Worm (Caenorhabditis elegans) whole organism, young adult: ENCODE measurements around the gene skr-8.

ENCODE experiments used
- Y53F4B.3 ChIP-seq: fragments of 200-800 bp; sonication (Bioruptor generic); IDR thresholded peaks from 2 replicates; pipeline ENCODE4 v1.3.6; 2022; ENCODE audit warnings: missing genetic modification reagents, missing genetic modification characterization, missing compliant biosample characterization
- ama-1 ChIP-seq, 3 experiments: fragments of 150-350 bp in 1 of 3; sonication (generic microtip) in 2 of 3; optimal IDR thresholded peaks; 2 replicates each; lab custom pipeline; 2014 to 2018; ENCODE audit warnings: missing biosample characterization in 2 of 3, missing genetic modification characterization in 2 of 3, missing genetic modification reagents in 2 of 3
- ceh-100 ChIP-seq: fragments of 200-800 bp; sonication (Bioruptor generic); IDR thresholded peaks from 2 replicates; pipeline ENCODE4 v1.3.6; 2022; ENCODE audit warnings: missing genetic modification reagents, missing genetic modification characterization, missing compliant biosample characterization
- pha-4 ChIP-seq: fragments of 150-350 bp; sonication (generic microtip); optimal IDR thresholded peaks from 2 replicates; lab custom pipeline; 2014; ENCODE audit warnings: missing biosample characterization, missing genetic modification reagents, missing genetic modification characterization
- snpc-4 ChIP-seq, 5 experiments: fragments of 150-350 bp in 1 of 5; sonication (generic microtip) in 4 of 5; optimal IDR thresholded peaks; 2 replicates each; lab custom pipeline; 2014 to 2018; ENCODE audit warnings: missing genetic modification characterization in 5 of 5, missing biosample characterization in 3 of 5, antibody characterized with exemption in 2 of 5, mild to moderate bottlenecking in 2 of 5, missing compliant biosample characterization in 2 of 5, missing genotype in 2 of 5, moderate library complexity in 2 of 5, missing genetic modification reagents in 1 of 5
- tbx-9 ChIP-seq: sonication (generic microtip); optimal IDR thresholded peaks from 2 replicates; lab custom pipeline; 2016; ENCODE audit warnings: borderline replicate concordance, missing genetic modification characterization, inconsistent platforms, missing compliant biosample characterization
- unc-62 ChIP-seq: fragments of 150-350 bp; optimal IDR thresholded peaks from 2 replicates; lab custom pipeline; 2014; ENCODE audit warnings: missing biosample characterization, missing genetic modification reagents, missing genetic modification characterization
- ztf-22 ChIP-seq: fragments of 200-800 bp; sonication (Bioruptor generic); optimal IDR thresholded peaks from 2 replicates; lab custom pipeline; 2018; ENCODE audit warnings: mild to moderate bottlenecking, missing genetic modification characterization, moderate library complexity, missing compliant biosample characterization
- ztf-3 ChIP-seq: fragments of 200-800 bp; sonication (Bioruptor generic); optimal IDR thresholded peaks from 2 replicates; lab custom pipeline; 2018; ENCODE audit warnings: mild to moderate bottlenecking, missing genetic modification characterization, missing compliant biosample characterization

- TF ChIP-seq ztf-3 (GFP tag; lab: Kevin White, UChicago) (no peak), Y53F4B.3 (no peak), snpc-4 (GFP tag; optimal IDR thresholded peaks at IDR 0.05; lab: Kevin White, UChicago) (no peak), snpc-4 (tag; optimal IDR thresholded peaks at IDR 0.05; lab: Kevin White, UChicago) (peak in 2 of 4 experiments; percentile 46 to 79), ztf-22 (GFP tag; lab: Kevin White, UChicago) (no peak), pha-4 (tag; lab: Kevin White, UChicago) (no peak), unc-62 (GFP tag; lab: Kevin White, UChicago) (no peak), ceh-100 (GFP tag; lab: Robert Waterston, UW) (no peak), tbx-9 (no peak), ama-1 (optimal IDR thresholded peaks at IDR 0.05; lab: Kevin White, UChicago) (no peak), ama-1 (GFP tag; optimal IDR thresholded peaks at IDR 0.05; lab: Kevin White, UChicago) (no peak)
Observed at ce11 chrIV:17125967-17126366, 39.7 kb downstream of the skr-8 start.
